Fruit fly (Drosophila melanogaster) whole organism, embryonic: ENCODE measurements around the gene Pex11c.

Experiments used
- Asciz ChIP-seq: fragments of 200-800 bp; sonication (Bioruptor generic); optimal IDR thresholded peaks from 2 replicates; lab custom pipeline; 2017; ENCODE audit warnings: missing biosample characterization, mild to moderate bottlenecking, missing genetic modification characterization, missing genetic modification reagents
- BtbVII ChIP-seq: fragments of 200-800 bp; sonication (Bioruptor generic); optimal IDR thresholded peaks from 3 replicates; lab custom pipeline; 2017; ENCODE audit warnings: missing biosample characterization, mild to moderate bottlenecking, missing genetic modification characterization
- C15 ChIP-seq: fragments of 200-800 bp; sonication (Bioruptor generic); IDR thresholded peaks from 3 replicates; pipeline ENCODE4 v1.3.6; 2022; ENCODE audit warnings: missing biosample characterization, missing genetic modification characterization
- CG10209 ChIP-seq: fragments of 200-800 bp; sonication (Bioruptor generic); optimal IDR thresholded peaks from 3 replicates; lab custom pipeline; 2017; ENCODE audit warnings: missing biosample characterization, mild to moderate bottlenecking, missing genetic modification characterization, missing genetic modification reagents
- CG11695 ChIP-seq: fragments of 200-800 bp; sonication (Bioruptor generic); IDR thresholded peaks from 3 replicates; pipeline ENCODE4 v1.3.6; 2022; ENCODE audit warnings: missing biosample characterization, missing genetic modification characterization
- CG11696 ChIP-seq: fragments of 200-800 bp; sonication (Bioruptor generic); IDR thresholded peaks from 2 replicates; pipeline ENCODE4 v1.3.6; 2022; ENCODE audit warnings: missing biosample characterization, missing genetic modification characterization
- CG12071 ChIP-seq: fragments of 200-800 bp; sonication (Bioruptor generic); optimal IDR thresholded peaks from 3 replicates; lab custom pipeline; 2018; ENCODE audit warnings: missing biosample characterization, mild to moderate bottlenecking, missing genetic modification characterization
- CG12155 ChIP-seq: fragments of 200-800 bp; sonication (Bioruptor generic); optimal IDR thresholded peaks from 3 replicates; lab custom pipeline; 2016; ENCODE audit warnings: missing biosample characterization, missing genetic modification characterization
- CG1233 ChIP-seq: fragments of 200-800 bp; sonication (Bioruptor generic); optimal IDR thresholded peaks from 4 replicates; lab custom pipeline; 2018; ENCODE audit warnings: missing biosample characterization, mild to moderate bottlenecking, missing genetic modification characterization
- CG12391 ChIP-seq: fragments of 200-800 bp; sonication (Bioruptor generic); optimal IDR thresholded peaks from 3 replicates; lab custom pipeline; 2018; ENCODE audit warnings: missing biosample characterization, mild to moderate bottlenecking, missing genetic modification characterization, moderate library complexity
- CG14710 ChIP-seq: fragments of 200-800 bp; sonication (Bioruptor generic); optimal IDR thresholded peaks from 3 replicates; lab custom pipeline; 2019; ENCODE audit warnings: missing biosample characterization, mild to moderate bottlenecking, missing genetic modification characterization, moderate library complexity
- CG17385 ChIP-seq: fragments of 200-800 bp; sonication (Bioruptor generic); optimal IDR thresholded peaks from 3 replicates; lab custom pipeline; 2018; ENCODE audit warnings: missing biosample characterization, mild to moderate bottlenecking, missing genetic modification characterization
- CG1792 ChIP-seq: fragments of 200-800 bp; sonication (Bioruptor generic); optimal IDR thresholded peaks from 2 replicates; lab custom pipeline; 2016; ENCODE audit warnings: missing biosample characterization, missing genetic modification characterization
- CG1832 ChIP-seq: fragments of 200-800 bp; sonication (Bioruptor generic); optimal IDR thresholded peaks from 2 replicates; lab custom pipeline; 2017; ENCODE audit warnings: missing biosample characterization, mild to moderate bottlenecking, missing genetic modification characterization, inconsistent platforms
- CG33557 ChIP-seq: fragments of 200-800 bp; sonication (Bioruptor generic); optimal IDR thresholded peaks from 2 replicates; lab custom pipeline; 2019; ENCODE audit warnings: missing biosample characterization, mild to moderate bottlenecking, missing genetic modification characterization, moderate library complexity
- CG3726 ChIP-seq: fragments of 200-800 bp; sonication (Bioruptor generic); IDR thresholded peaks from 3 replicates; pipeline ENCODE4, ENCODE4 v1.3.6; 2022; ENCODE audit warnings: missing biosample characterization, missing genetic modification characterization
- CG4328 ChIP-seq: fragments of 200-800 bp; sonication (Bioruptor generic); optimal IDR thresholded peaks from 3 replicates; lab custom pipeline; 2017; ENCODE audit warnings: missing biosample characterization, missing genetic modification reagents, missing genetic modification characterization
- CG4424 ChIP-seq: fragments of 200-800 bp; sonication (Bioruptor generic); optimal IDR thresholded peaks from 3 replicates; lab custom pipeline; 2016; ENCODE audit warnings: missing biosample characterization, missing genetic modification characterization
- CG6854 ChIP-seq: fragments of 200-800 bp; sonication (Bioruptor generic); optimal IDR thresholded peaks from 3 replicates; lab custom pipeline; 2017; ENCODE audit warnings: missing biosample characterization, mild to moderate bottlenecking, missing genetic modification characterization
- CG8359 ChIP-seq: fragments of 200-800 bp; sonication (Bioruptor generic); optimal IDR thresholded peaks from 2 replicates; lab custom pipeline; 2017; ENCODE audit warnings: missing biosample characterization, mild to moderate bottlenecking, missing genetic modification characterization, borderline replicate concordance
- CG9797 ChIP-seq: fragments of 200-800 bp; sonication (Bioruptor generic); optimal IDR thresholded peaks from 3 replicates; lab custom pipeline; 2018; ENCODE audit warnings: missing biosample characterization, mild to moderate bottlenecking, missing genetic modification characterization
- D19B ChIP-seq: fragments of 200-800 bp; sonication (Bioruptor generic); optimal IDR thresholded peaks from 2 replicates; lab custom pipeline; 2017; ENCODE audit warnings: missing biosample characterization, mild to moderate bottlenecking, missing genetic modification characterization
- Dad ChIP-seq: fragments of 200-800 bp; sonication (Bioruptor generic); optimal IDR thresholded peaks from 3 replicates; lab custom pipeline; 2016; ENCODE audit warnings: missing biosample characterization, missing genetic modification characterization
- Dek ChIP-seq: fragments of 200-800 bp; sonication (Bioruptor generic); optimal IDR thresholded peaks from 3 replicates; lab custom pipeline; 2019; ENCODE audit warnings: missing biosample characterization, mild to moderate bottlenecking, missing genetic modification characterization, moderate library complexity
- Dip3 ChIP-seq: fragments of 200-800 bp; sonication (Bioruptor generic); optimal IDR thresholded peaks from 3 replicates; lab custom pipeline; 2016; ENCODE audit warnings: missing biosample characterization, missing genetic modification characterization
- Hr3 ChIP-seq: fragments of 200-800 bp; sonication (Bioruptor generic); optimal IDR thresholded peaks from 3 replicates; lab custom pipeline; 2016; ENCODE audit warnings: missing biosample characterization, missing genetic modification characterization
- Hr39 ChIP-seq: fragments of >200 bp; optimal IDR thresholded peaks from 2 replicates; lab custom pipeline; 2017
- Hr78 ChIP-seq, 2 experiments: fragments of 200-800 bp in 1 of 2; fragments of >200 bp in 1 of 2; sonication (Bioruptor generic) in 1 of 2; optimal IDR thresholded peaks; 2 replicates each; lab custom pipeline; 2017 to 2019; ENCODE audit warnings: missing biosample characterization in 2 of 2, missing genetic modification characterization in 2 of 2, mild to moderate bottlenecking in 1 of 2, moderate library complexity in 1 of 2
- Jarid2 ChIP-seq: fragments of 200-800 bp; sonication (Bioruptor generic); optimal IDR thresholded peaks from 3 replicates; lab custom pipeline; 2017; ENCODE audit warnings: mild to moderate bottlenecking, missing biosample characterization, missing genetic modification reagents, missing genetic modification characterization
- Med ChIP-seq: fragments of 200-800 bp; sonication (Bioruptor generic); peaks from one replicate; lab custom pipeline; 2016; ENCODE audit warnings: missing biosample characterization, missing genetic modification characterization, mild to moderate bottlenecking, inconsistent platforms, moderate library complexity
- ash1 ChIP-seq: fragments of 200-800 bp; sonication (Bioruptor generic); optimal IDR thresholded peaks from 2 replicates; lab custom pipeline; 2018; ENCODE audit warnings: missing biosample characterization, mild to moderate bottlenecking, missing genetic modification characterization
- bab2 ChIP-seq: fragments of 200-800 bp; sonication (Bioruptor generic); optimal IDR thresholded peaks from 2 replicates; lab custom pipeline; 2016; ENCODE audit warnings: missing biosample characterization, missing genetic modification characterization
- bsh ChIP-seq, 2 experiments: fragments of 200-800 bp; sonication (Bioruptor generic); optimal IDR thresholded peaks; 2 replicates each; lab custom pipeline; 2017 to 2018; ENCODE audit warnings: mild to moderate bottlenecking in 2 of 2, missing biosample characterization in 2 of 2, missing genetic modification characterization in 2 of 2, moderate library complexity in 1 of 2
- cad ChIP-seq: fragments of >200 bp; optimal IDR thresholded peaks from 2 replicates; lab custom pipeline; 2017; ENCODE audit warnings: missing biosample characterization, missing genetic modification characterization
- chm ChIP-seq: fragments of 200-800 bp; sonication (Bioruptor generic); IDR thresholded peaks from 2 replicates; pipeline ENCODE4 v1.3.6; 2022; ENCODE audit warnings: missing biosample characterization, missing genetic modification characterization
- crc ChIP-seq: fragments of 200-800 bp; sonication (Bioruptor generic); optimal IDR thresholded peaks from 2 replicates; lab custom pipeline; 2016; ENCODE audit warnings: missing biosample characterization, missing genetic modification characterization
- croc ChIP-seq: fragments of 200-800 bp; sonication (Bioruptor generic); conservative IDR thresholded peaks from 3 replicates; pipeline ENCODE4 v1.3.6; 2022; ENCODE audit warnings: missing biosample characterization, missing genetic modification characterization
- cwo ChIP-seq: fragments of 200-800 bp; sonication (Bioruptor generic); optimal IDR thresholded peaks from 3 replicates; lab custom pipeline; 2017; ENCODE audit warnings: missing biosample characterization, missing genetic modification characterization, mild to moderate bottlenecking, moderate library complexity, missing genetic modification reagents
- dpn ChIP-seq, 2 experiments: fragments of 200-800 bp; sonication (Bioruptor generic); optimal IDR thresholded peaks; 3 replicates each; lab custom pipeline; 2016; ENCODE audit warnings: missing biosample characterization in 2 of 2, missing genetic modification characterization in 2 of 2
- fd96Cb ChIP-seq: fragments of 200-800 bp; sonication (Bioruptor generic); optimal IDR thresholded peaks from 2 replicates; lab custom pipeline; 2018; ENCODE audit warnings: missing biosample characterization, mild to moderate bottlenecking, missing genetic modification characterization, moderate library complexity
- gfzf ChIP-seq: fragments of 200-800 bp; sonication (Bioruptor generic); optimal IDR thresholded peaks from 2 replicates; lab custom pipeline; 2016; ENCODE audit warnings: missing biosample characterization, mild to moderate bottlenecking, missing genetic modification characterization, moderate library complexity
- grau ChIP-seq: fragments of 200-800 bp; optimal IDR thresholded peaks from 3 replicates; lab custom pipeline; 2019; ENCODE audit warnings: missing biosample characterization, mild to moderate bottlenecking, missing genetic modification characterization, moderate library complexity
- her ChIP-seq: fragments of 200-800 bp; sonication (Bioruptor generic); optimal IDR thresholded peaks from 2 replicates; lab custom pipeline; 2016; ENCODE audit warnings: missing biosample characterization, missing genetic modification characterization
- insv ChIP-seq, 2 experiments: fragments of 200-800 bp; sonication (Bioruptor generic); optimal IDR thresholded peaks; 3 replicates each; lab custom pipeline; 2016 to 2018; ENCODE audit warnings: missing biosample characterization in 2 of 2, missing genetic modification characterization in 2 of 2
- jigr1 ChIP-seq: fragments of 200-800 bp; sonication (Bioruptor generic); IDR thresholded peaks from 3 replicates; pipeline ENCODE4 v1.3.6; 2022; ENCODE audit warnings: missing biosample characterization, missing genetic modification characterization
- pum ChIP-seq: fragments of 200-800 bp; sonication (Bioruptor generic); optimal IDR thresholded peaks from 2 replicates; lab custom pipeline; 2016; ENCODE audit warnings: missing biosample characterization, missing genetic modification characterization
- scrt ChIP-seq: fragments of 200-800 bp; sonication (Bioruptor generic); optimal IDR thresholded peaks from 2 replicates; lab custom pipeline; 2018; ENCODE audit warnings: missing biosample characterization, mild to moderate bottlenecking, missing genetic modification characterization, moderate library complexity
- slou ChIP-seq: fragments of 200-800 bp; sonication (Bioruptor generic); optimal IDR thresholded peaks from 3 replicates; lab custom pipeline; 2016; ENCODE audit warnings: missing biosample characterization, missing genetic modification characterization
- tin ChIP-seq: fragments of 200-800 bp; sonication (Bioruptor generic); optimal IDR thresholded peaks from 3 replicates; lab custom pipeline; 2016; ENCODE audit warnings: missing biosample characterization, missing genetic modification characterization
- unc-4 ChIP-seq: fragments of 200-800 bp; sonication (Bioruptor generic); IDR thresholded peaks from 2 replicates; pipeline ENCODE4 v1.3.6; 2022; ENCODE audit warnings: missing biosample characterization, missing genetic modification characterization; ENCODE audit not compliant: partially characterized antibody
- yki ChIP-seq: fragments of >200 bp; optimal IDR thresholded peaks from 3 replicates; lab custom pipeline; 2018

The Pex11c gene

DNA sequence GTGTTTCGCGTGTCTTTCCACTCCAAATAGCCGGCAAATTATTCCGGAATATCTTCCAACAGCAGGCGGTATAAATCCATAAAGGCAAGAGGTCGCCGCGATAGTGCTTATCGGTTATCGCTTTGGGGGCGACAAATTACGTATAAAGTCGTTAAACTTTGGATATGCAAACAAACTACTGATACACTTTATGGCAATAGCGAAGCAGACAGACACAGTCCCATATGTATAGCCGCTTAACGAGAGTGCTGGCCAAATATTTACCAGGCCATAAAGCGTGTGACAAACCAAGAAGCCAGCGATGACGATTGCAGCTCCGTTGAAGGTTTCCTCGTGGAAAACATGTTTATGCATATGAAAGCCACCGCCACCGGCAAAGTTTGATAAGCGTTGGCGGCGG, 26.1 kb downstream of the Pex11c start:
- no peak for TF ChIP-seq tin (GFP tag; lab: Kevin White, UChicago)
- TF ChIP-seq jigr1 (GFP tag; lab: Robert Waterston, UW): no peak
- TF ChIP-seq bsh (GFP tag; optimal IDR thresholded peaks at IDR 0.05; lab: Kevin White, UChicago): peak in 1 of 2 experiments; percentile 8
- TF ChIP-seq CG14710 (tag; lab: Kevin White, UChicago): no peak
- peak; percentile 35 for TF ChIP-seq cwo (GFP tag; lab: Kevin White, UChicago)
- TF ChIP-seq CG11695 (GFP tag; lab: Robert Waterston, UW): 0 out of 3 replicates have a peak, but pooled peaks have one; percentile 14
- no peak for TF ChIP-seq grau
- no peak for TF ChIP-seq CG11696 (GFP tag; lab: Robert Waterston, UW)
- peak; percentile 74 for TF ChIP-seq CG12071 (GFP tag; lab: Kevin White, UChicago)
- TF ChIP-seq slou: no peak
- TF ChIP-seq CG1233 (GFP tag; lab: Kevin White, UChicago): peak; percentile 60
- no peak for TF ChIP-seq Dad
- TF ChIP-seq Jarid2 (GFP tag; lab: Kevin White, UChicago): peak; percentile 25
- no peak for TF ChIP-seq unc-4
- peak; percentile 56 for TF ChIP-seq scrt
- TF ChIP-seq cad (GFP tag; lab: Kevin White, UChicago): no peak
- peak; percentile 49 for TF ChIP-seq Asciz (GFP tag; lab: Kevin White, UChicago)
- no peak for TF ChIP-seq CG3726 (GFP tag; lab: Robert Waterston, UW)
- TF ChIP-seq fd96Cb (tag; lab: Kevin White, UChicago): no peak
- TF ChIP-seq CG9797: no peak
- no peak for TF ChIP-seq Hr78 (GFP tag; optimal IDR thresholded peaks at IDR 0.05; lab: Kevin White, UChicago)
- no peak for TF ChIP-seq CG4424 (GFP tag; lab: Kevin White, UChicago)
- TF ChIP-seq CG8359 (GFP tag; lab: Kevin White, UChicago): peak; percentile 3
- TF ChIP-seq CG4328 (GFP tag; lab: Kevin White, UChicago): peak; percentile 10
- TF ChIP-seq chm (GFP tag; lab: Robert Waterston, UW): no peak
- peak; percentile 75 for TF ChIP-seq BtbVII
- TF ChIP-seq Hr3 (GFP tag; lab: Kevin White, UChicago): no peak
- no peak for TF ChIP-seq gfzf (GFP tag; lab: Kevin White, UChicago)
- no peak for TF ChIP-seq Dek (tag; lab: Kevin White, UChicago)
- no peak for TF ChIP-seq CG1792
- no peak for TF ChIP-seq crc
- TF ChIP-seq Hr39: no peak
- TF ChIP-seq CG12391 (tag; lab: Kevin White, UChicago): no peak
- TF ChIP-seq croc (GFP tag; lab: Robert Waterston, UW): no peak
- TF ChIP-seq CG33557 (GFP tag; lab: Kevin White, UChicago): no peak
- no peak for TF ChIP-seq CG1832
- TF ChIP-seq CG6854: peak; percentile 36
- no peak for TF ChIP-seq yki (lab: Kevin White, UChicago)
- no peak for TF ChIP-seq ash1 (GFP tag; lab: Kevin White, UChicago)
- peak; percentile 77 for TF ChIP-seq Med (GFP tag; lab: Kevin White, UChicago)
- no peak for TF ChIP-seq insv (GFP tag; optimal IDR thresholded peaks at IDR 0.05; lab: Kevin White, UChicago)
- no peak for TF ChIP-seq Dip3 (GFP tag; lab: Kevin White, UChicago)
- no peak for TF ChIP-seq bab2 (GFP tag; lab: Kevin White, UChicago)
- TF ChIP-seq CG17385 (GFP tag; lab: Kevin White, UChicago): peak; percentile 45
- TF ChIP-seq D19B (GFP tag; lab: Kevin White, UChicago): no peak
- no peak for TF ChIP-seq her
- no peak for TF ChIP-seq dpn (GFP tag; optimal IDR thresholded peaks at IDR 0.05; lab: Kevin White, UChicago)
- TF ChIP-seq pum (GFP tag; lab: Kevin White, UChicago): no peak
- TF ChIP-seq CG10209 (GFP tag; lab: Kevin White, UChicago): peak; percentile 9
- TF ChIP-seq C15: no peak
- no peak for TF ChIP-seq CG12155 (GFP tag; lab: Kevin White, UChicago)
